Worm (Caenorhabditis elegans) whole organism, mixed stage, embryonic: ENCODE data around the gene F43D2.7.
A peak's percentile ranks its signal among the peaks of the same experiment; 100 is the strongest.

Experiments used
- M03D4.4 ChIP-seq: sonication (generic microtip); optimal IDR thresholded peaks from 2 replicates; lab custom pipeline; 2017; ENCODE audit warnings: mild to moderate bottlenecking, missing genetic modification characterization, missing compliant biosample characterization
- bed-3 ChIP-seq: fragments of 200-800 bp; sonication (Bioruptor generic); optimal IDR thresholded peaks from 3 replicates; lab custom pipeline; 2018; ENCODE audit warnings: mild to moderate bottlenecking, missing genetic modification characterization, moderate library complexity, missing compliant biosample characterization
- ceh-39 ChIP-seq: fragments of 150-350 bp; optimal IDR thresholded peaks from 2 replicates; lab custom pipeline; 2014; ENCODE audit warnings: missing biosample characterization, missing genetic modification characterization
- ceh-43 ChIP-seq: fragments of 200-800 bp; sonication (Bioruptor generic); optimal IDR thresholded peaks from 2 replicates; lab custom pipeline; 2018; ENCODE audit warnings: mild to moderate bottlenecking, missing genetic modification characterization, moderate library complexity, missing compliant biosample characterization
- ceh-83 ChIP-seq: fragments of 200-800 bp; sonication (Bioruptor generic); optimal IDR thresholded peaks from 2 replicates; lab custom pipeline; 2018; ENCODE audit warnings: mild to moderate bottlenecking, missing genetic modification characterization, missing compliant biosample characterization
- ces-1 ChIP-seq: fragments of 150-350 bp; optimal IDR thresholded peaks from 2 replicates; lab custom pipeline; 2014; ENCODE audit warnings: missing biosample characterization, missing genetic modification reagents, missing genetic modification characterization
- cnd-1 ChIP-seq: fragments of 200-800 bp; sonication (Bioruptor generic); optimal IDR thresholded peaks from 2 replicates; lab custom pipeline; 2018; ENCODE audit warnings: mild to moderate bottlenecking, missing genetic modification characterization, missing compliant biosample characterization
- drap-1 ChIP-seq: fragments of 200-800 bp; sonication (Bioruptor generic); optimal IDR thresholded peaks from 3 replicates; lab custom pipeline; 2018; ENCODE audit warnings: mild to moderate bottlenecking, missing genetic modification characterization, missing compliant biosample characterization
- elt-1 ChIP-seq: sonication (generic microtip); optimal IDR thresholded peaks from 2 replicates; lab custom pipeline; 2017; ENCODE audit warnings: missing genetic modification characterization, mild to moderate bottlenecking, missing compliant biosample characterization, antibody characterized with exemption, moderate library complexity, borderline replicate concordance; ENCODE audit not compliant: insufficient read depth
- elt-3 ChIP-seq: fragments of 150-350 bp; optimal IDR thresholded peaks from 2 replicates; lab custom pipeline; 2014; ENCODE audit warnings: missing biosample characterization, missing genetic modification characterization
- flh-1 ChIP-seq: fragments of 200-800 bp; sonication (Bioruptor generic); optimal IDR thresholded peaks from 2 replicates; lab custom pipeline; 2018; ENCODE audit warnings: mild to moderate bottlenecking, missing genetic modification characterization, moderate library complexity, missing compliant biosample characterization
- hlh-1 ChIP-seq: fragments of 150-350 bp; optimal IDR thresholded peaks from 2 replicates; lab custom pipeline; 2014; ENCODE audit warnings: missing biosample characterization, missing genetic modification reagents, missing genetic modification characterization
- lin-13 ChIP-seq: fragments of 150-350 bp; optimal IDR thresholded peaks from 2 replicates; lab custom pipeline; 2014; ENCODE audit warnings: missing biosample characterization, missing genetic modification characterization
- lin-32 ChIP-seq: fragments of 200-800 bp; sonication (Bioruptor generic); optimal IDR thresholded peaks from 2 replicates; lab custom pipeline; 2018; ENCODE audit warnings: mild to moderate bottlenecking, missing genetic modification characterization, missing compliant biosample characterization
- lsy-2 ChIP-seq: fragments of 150-350 bp; optimal IDR thresholded peaks from 2 replicates; lab custom pipeline; 2014; ENCODE audit warnings: missing biosample characterization, missing genetic modification characterization
- mab-5 ChIP-seq: fragments of 150-350 bp; optimal IDR thresholded peaks from 2 replicates; lab custom pipeline; 2014; ENCODE audit warnings: missing biosample characterization, missing genetic modification characterization
- mep-1 ChIP-seq: fragments of 150-350 bp; optimal IDR thresholded peaks from 2 replicates; lab custom pipeline; 2017; ENCODE audit warnings: missing biosample characterization, missing genetic modification reagents, missing genetic modification characterization, inconsistent platforms
- mls-2 ChIP-seq: sonication (generic microtip); optimal IDR thresholded peaks from 2 replicates; lab custom pipeline; 2016; ENCODE audit warnings: mild to moderate bottlenecking, missing genetic modification characterization, moderate library complexity, missing compliant biosample characterization
- nhr-12 ChIP-seq: fragments of 150-350 bp; optimal IDR thresholded peaks from 2 replicates; lab custom pipeline; 2014; ENCODE audit warnings: missing biosample characterization, missing genetic modification characterization
- nhr-2 ChIP-seq: fragments of 150-350 bp; optimal IDR thresholded peaks from 2 replicates; lab custom pipeline; 2014; ENCODE audit warnings: missing biosample characterization, missing genetic modification characterization
- nhr-237 ChIP-seq: fragments of 150-350 bp; optimal IDR thresholded peaks from 2 replicates; lab custom pipeline; 2014; ENCODE audit warnings: missing biosample characterization, missing genetic modification characterization
- nhr-28 ChIP-seq: fragments of 150-350 bp; optimal IDR thresholded peaks from 2 replicates; lab custom pipeline; 2014; ENCODE audit warnings: missing biosample characterization, missing genetic modification characterization
- nhr-76 ChIP-seq: sonication (generic microtip); optimal IDR thresholded peaks from 2 replicates; lab custom pipeline; 2017; ENCODE audit warnings: missing biosample characterization, missing genetic modification characterization
- pha-4 ChIP-seq: fragments of 150-350 bp; optimal IDR thresholded peaks from 2 replicates; lab custom pipeline; 2018; ENCODE audit warnings: missing biosample characterization, missing genetic modification reagents, missing genetic modification characterization
- sem-2 ChIP-seq: fragments of 200-800 bp; sonication (Bioruptor generic); optimal IDR thresholded peaks from 2 replicates; lab custom pipeline; 2018; ENCODE audit warnings: mild to moderate bottlenecking, missing genetic modification characterization, missing compliant biosample characterization
- snpc-4 ChIP-seq: fragments of 150-350 bp; optimal IDR thresholded peaks from 2 replicates; lab custom pipeline; 2014; ENCODE audit warnings: missing biosample characterization, missing genetic modification characterization
- sptf-1 ChIP-seq: sonication (generic microtip); optimal IDR thresholded peaks from 2 replicates; lab custom pipeline; 2017; ENCODE audit warnings: mild to moderate bottlenecking, missing genetic modification characterization, moderate library complexity, missing compliant biosample characterization
- unc-120 ChIP-seq: sonication (generic microtip); optimal IDR thresholded peaks from 2 replicates; lab custom pipeline; 2017; ENCODE audit warnings: missing genetic modification characterization, missing compliant biosample characterization; ENCODE audit not compliant: poor library complexity, severe bottlenecking
- unc-62 ChIP-seq: fragments of 150-350 bp; optimal IDR thresholded peaks from 2 replicates; lab custom pipeline; 2014; ENCODE audit warnings: missing biosample characterization, missing genetic modification reagents, missing genetic modification characterization
- ztf-11 ChIP-seq: fragments of 150-350 bp; optimal IDR thresholded peaks from 2 replicates; lab custom pipeline; 2014; ENCODE audit warnings: missing biosample characterization, missing genetic modification characterization

F43D2.7 gene

DNA sequence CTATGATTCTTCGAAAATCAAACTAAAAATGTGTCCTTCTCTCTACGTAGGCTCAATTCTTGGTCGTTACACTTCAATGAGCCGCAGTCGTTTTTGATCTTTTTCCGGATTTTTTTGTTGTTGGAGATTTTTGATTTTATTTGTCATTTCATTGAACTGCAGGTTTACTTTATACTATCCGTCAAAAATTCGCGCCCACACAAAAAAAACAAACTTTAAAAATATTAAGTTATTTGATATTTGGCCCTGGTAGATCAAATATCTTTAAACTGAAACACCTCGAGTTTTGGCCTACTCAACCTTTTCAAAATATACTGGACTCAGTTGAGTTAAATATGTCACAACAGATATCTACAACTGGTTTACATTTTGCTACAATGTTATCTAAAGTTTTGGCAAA is 24.3 kb downstream of the F43D2.7 start:
- no peak for TF ChIP-seq sptf-1
- TF ChIP-seq unc-120 (tag; lab: Kevin White, UChicago), result no peak
- no peak for TF ChIP-seq mab-5 (tag; lab: Kevin White, UChicago)
- no peak for TF ChIP-seq ces-1 (GFP tag; lab: Kevin White, UChicago)
- no peak for TF ChIP-seq mls-2
- TF ChIP-seq cnd-1 (tag; lab: Kevin White, UChicago), result no peak
- TF ChIP-seq flh-1, result no peak
- no peak for TF ChIP-seq unc-62 (GFP tag; lab: Kevin White, UChicago)
- TF ChIP-seq mep-1 (tag; lab: Kevin White, UChicago), result no peak
- TF ChIP-seq elt-1, result no peak
- TF ChIP-seq ztf-11 (tag; lab: Kevin White, UChicago), result no peak
- TF ChIP-seq nhr-28 (tag; lab: Kevin White, UChicago), result no peak
- no peak for TF ChIP-seq pha-4 (tag; lab: Kevin White, UChicago)
- no peak for TF ChIP-seq nhr-2
- TF ChIP-seq lin-13 (tag; lab: Kevin White, UChicago), result no peak
- no peak for TF ChIP-seq ceh-39 (tag; lab: Kevin White, UChicago)
- TF ChIP-seq nhr-237 (tag; lab: Kevin White, UChicago), result no peak
- no peak for TF ChIP-seq ceh-83 (GFP tag; lab: Kevin White, UChicago)

DNA sequence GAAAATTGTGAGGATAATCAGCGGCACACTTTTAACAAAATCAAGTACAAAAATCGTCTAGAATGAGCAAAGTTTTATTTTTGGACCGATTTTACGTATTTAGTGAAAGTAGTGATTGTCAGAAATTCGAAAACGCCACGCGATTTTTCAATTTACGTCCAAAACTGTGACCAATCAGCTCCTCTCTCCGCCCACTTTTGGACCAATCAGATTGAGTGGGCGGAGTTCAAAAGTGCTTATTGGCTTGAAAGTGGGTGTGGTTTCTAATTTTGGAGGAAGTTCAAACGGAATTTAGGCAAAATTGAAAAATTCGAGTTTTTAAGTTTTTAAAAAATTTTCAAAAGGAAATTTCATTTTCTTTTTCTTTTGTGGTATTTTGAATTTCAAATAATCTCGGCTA is 25.5 kb downstream of the F43D2.7 start:
- TF ChIP-seq ceh-39 (tag; lab: Kevin White, UChicago), result no peak
- TF ChIP-seq snpc-4 (tag; lab: Kevin White, UChicago), result no peak
- no peak for TF ChIP-seq drap-1 (GFP tag; lab: Kevin White, UChicago)

DNA sequence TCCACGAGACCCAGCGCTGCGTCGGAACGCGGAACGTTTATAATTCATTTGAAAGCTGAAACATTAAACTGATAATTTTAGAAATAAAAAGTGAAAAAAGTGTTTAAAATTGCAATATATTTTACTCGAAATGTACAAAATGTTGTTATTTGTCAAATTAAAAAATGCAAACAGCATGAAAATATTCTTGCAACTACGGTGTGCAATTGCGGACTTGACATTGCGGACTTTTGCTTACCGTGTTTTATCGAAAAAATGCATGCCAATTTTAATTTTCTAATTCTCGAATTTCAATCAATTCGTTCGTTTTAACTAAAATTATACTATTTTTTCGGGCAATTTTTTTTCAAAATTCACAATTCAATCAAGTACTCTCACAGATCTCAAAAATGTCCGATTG is 27.8 kb downstream of the F43D2.7 start, which contains the start of the genes R11H6.5 and ccnk-1:
R11H6.5 (minus strand) TSS at position 55 of the 400 bp plus-strand sequence.
ccnk-1 (plus strand) TSS at position 381 of the 400 bp plus-strand sequence.
- no peak for TF ChIP-seq nhr-76 (tag; lab: Kevin White, UChicago)
- peak; percentile 98 for TF ChIP-seq lsy-2 (tag; lab: Kevin White, UChicago)
- TF ChIP-seq flh-1, result no peak
- TF ChIP-seq mep-1 (tag; lab: Kevin White, UChicago), result peak; percentile 38
- TF ChIP-seq mab-5 (tag; lab: Kevin White, UChicago), result no peak
- no peak for TF ChIP-seq drap-1 (GFP tag; lab: Kevin White, UChicago)
- peak; percentile 4 for TF ChIP-seq nhr-237 (tag; lab: Kevin White, UChicago)
- TF ChIP-seq sem-2 (GFP tag; lab: Kevin White, UChicago), result no peak

DNA sequence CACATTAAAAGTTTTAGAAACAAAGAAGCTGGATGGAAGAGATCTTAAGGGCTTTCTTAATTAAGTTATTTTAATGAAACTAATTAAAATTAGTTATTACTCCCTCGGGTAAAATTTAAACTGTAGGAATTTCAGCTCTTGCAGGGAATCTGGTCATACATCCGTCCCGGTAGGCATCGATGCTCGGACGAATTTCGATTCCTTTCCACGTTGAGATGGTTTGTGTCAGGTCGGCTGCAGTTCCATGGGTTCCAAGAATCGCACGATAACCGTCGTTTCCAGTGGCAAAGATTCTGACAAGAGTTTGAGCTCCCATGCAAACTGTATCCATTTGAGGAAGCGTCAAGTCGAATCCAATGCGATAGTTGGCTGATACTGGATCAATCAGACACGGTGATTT is 29.2 kb downstream of the F43D2.7 start:
- TF ChIP-seq sptf-1 (no peak), nhr-28 (tag; lab: Kevin White, UChicago) (no peak), lin-13 (tag; lab: Kevin White, UChicago) (no peak), elt-1 (no peak), flh-1 (no peak), ztf-11 (tag; lab: Kevin White, UChicago) (no peak), M03D4.4 (tag; lab: Kevin White, UChicago) (no peak), ces-1 (GFP tag; lab: Kevin White, UChicago) (no peak), lin-32 (GFP tag; lab: Kevin White, UChicago) (no peak), elt-3 (tag; lab: Kevin White, UChicago) (no peak)

DNA sequence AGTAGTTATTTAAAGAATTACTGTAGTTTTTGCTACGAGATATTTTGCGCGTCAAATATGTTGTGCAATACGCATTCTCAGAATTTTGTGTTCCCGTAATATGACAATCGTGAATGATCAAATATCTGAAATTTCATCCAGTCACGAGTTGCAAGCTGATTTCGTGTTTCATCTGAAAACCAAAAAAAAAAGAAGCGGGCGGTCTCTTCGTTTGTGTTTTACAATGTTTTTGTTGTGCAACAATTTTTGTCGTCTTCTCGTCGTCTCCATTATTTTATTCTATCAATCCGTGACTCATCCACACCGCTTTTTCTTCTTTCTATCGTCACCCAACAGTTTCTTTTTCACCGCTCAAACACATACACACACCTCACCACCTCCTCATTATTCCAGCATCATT is 30.3 kb downstream of the F43D2.7 start, which contains the start of gene R11H6.4:
R11H6.4 (plus strand) TSS at position 301 of the 400 bp plus-strand sequence.
- TF ChIP-seq bed-3 (GFP tag; lab: Kevin White, UChicago) (no peak), nhr-28 (tag; lab: Kevin White, UChicago) (no peak)

DNA sequence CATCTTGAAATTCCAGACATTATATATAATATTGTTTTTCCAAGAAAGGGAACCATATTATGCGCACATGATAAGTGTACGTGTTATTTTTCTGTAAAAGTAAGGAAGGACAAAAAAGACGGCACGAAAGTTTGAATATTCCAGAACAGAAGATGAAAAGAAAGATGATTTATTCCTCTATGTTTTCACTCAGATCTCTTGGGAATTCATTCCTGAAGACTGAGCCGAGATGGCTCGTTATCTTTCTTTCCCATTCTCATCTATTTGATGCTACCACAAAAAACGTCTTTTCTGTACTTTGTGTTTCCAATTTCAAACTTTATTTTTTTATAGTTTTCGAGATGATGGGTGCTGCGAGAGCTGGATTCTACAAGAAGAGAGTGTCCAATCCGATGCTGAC is 36.2 kb downstream of the F43D2.7 start:
- TF ChIP-seq elt-1, result no peak

DNA sequence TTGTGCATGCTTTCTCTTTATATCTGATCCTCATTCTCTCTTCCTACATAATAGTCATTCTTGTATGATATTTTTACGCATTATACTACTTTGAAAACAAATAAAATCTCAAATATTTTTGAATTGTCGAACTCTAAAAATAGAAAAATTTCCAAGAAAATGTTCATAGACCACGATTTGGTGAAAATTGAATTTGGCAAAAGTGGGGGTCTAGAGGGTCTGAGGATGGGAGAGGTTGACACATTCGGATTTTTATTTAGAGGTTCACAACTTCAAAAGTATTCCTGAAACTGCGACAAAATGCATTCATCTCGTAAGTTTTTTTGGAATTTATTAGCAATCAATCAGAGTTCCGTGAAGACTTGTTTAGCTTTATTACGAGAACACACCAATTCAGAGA is 40.0 kb downstream of the F43D2.7 start, which contains the start of gene glb-22:
glb-22 (plus strand) TSS at position 301 of the 400 bp plus-strand sequence.
- no peak for TF ChIP-seq ztf-11 (tag; lab: Kevin White, UChicago)
- no peak for TF ChIP-seq hlh-1
- no peak for TF ChIP-seq lsy-2 (tag; lab: Kevin White, UChicago)
- no peak for TF ChIP-seq ces-1 (GFP tag; lab: Kevin White, UChicago)
- TF ChIP-seq snpc-4 (tag; lab: Kevin White, UChicago), result no peak
- no peak for TF ChIP-seq nhr-12 (tag; lab: Kevin White, UChicago)
- no peak for TF ChIP-seq unc-120 (tag; lab: Kevin White, UChicago)
- TF ChIP-seq elt-3 (tag; lab: Kevin White, UChicago), result no peak
- no peak for TF ChIP-seq nhr-76 (tag; lab: Kevin White, UChicago)
- no peak for TF ChIP-seq lin-13 (tag; lab: Kevin White, UChicago)
- TF ChIP-seq drap-1 (GFP tag; lab: Kevin White, UChicago), result no peak
- no peak for TF ChIP-seq pha-4 (tag; lab: Kevin White, UChicago)
- TF ChIP-seq ceh-43 (GFP tag; lab: Kevin White, UChicago), result no peak
